Fruit fly (Drosophila melanogaster): Measurements from ENCODE around the gene S1P.
A peak's percentile ranks its signal among the peaks of the same experiment; 100 is the strongest.

The S1P gene

DNA sequence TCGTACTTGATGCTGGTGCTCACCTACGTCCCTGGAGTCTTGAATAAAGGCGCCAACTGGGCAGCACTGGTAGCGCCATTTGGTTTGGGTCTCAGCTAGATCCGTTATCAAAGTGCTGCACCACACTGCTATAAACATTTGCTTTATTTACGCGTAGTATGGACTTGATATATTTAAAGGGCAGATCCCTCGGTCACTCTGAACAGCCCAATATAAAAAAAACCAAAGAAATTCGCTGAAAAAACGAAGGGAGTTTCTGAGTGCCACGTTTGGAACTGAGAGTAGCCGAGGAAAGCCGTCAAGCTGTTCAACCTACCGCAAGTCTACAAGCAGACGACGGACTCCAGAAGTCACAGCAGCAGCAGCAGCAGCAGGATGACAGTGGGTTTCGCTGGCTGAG is 23.6 kb upstream of the S1P start, which contains the start of gene Atox1 (continued):
- TF ChIP-seq CG43689 (GFP tag; IDR thresholded peaks at IDR 0.05) (no peak), Sry-δ (GFP tag; optimal IDR thresholded peaks at IDR 0.05) (peak; percentile 54), her (GFP tag; optimal IDR thresholded peaks at IDR 0.05) (peak; percentile 30), dysf (GFP tag; IDR thresholded peaks at IDR 0.05) (peak; percentile 37; the same call in 1 of the 3 replicates), CG34422 (GFP tag; IDR thresholded peaks at IDR 0.05) (peak; percentile 62; the same call in 1 of the 3 replicates), CG6175 (GFP tag; IDR thresholded peaks at IDR 0.05) (0 out of 3 replicates have a peak, but pooled peaks have one; percentile 17), ttk (GFP tag; IDR thresholded peaks at IDR 0.05) (no peak), CG2199 (GFP tag; IDR thresholded peaks at IDR 0.05) (peak; percentile 77), mirr (GFP tag; optimal IDR thresholded peaks at IDR 0.05) (peak; percentile 54), zfh2 (GFP tag; optimal IDR thresholded peaks at IDR 0.05) (no peak), Opbp (GFP tag; IDR thresholded peaks at IDR 0.05; ENCODE audit: partially characterized antibody) (peak; percentile 55; the same call in 1 of the 3 replicates), Trl (optimal IDR thresholded peaks at IDR 0.05) (no peak), Trl (GFP tag; optimal IDR thresholded peaks at IDR 0.05) (peak; percentile 32), CG17829 (tag; optimal IDR thresholded peaks at IDR 0.05) (peak; percentile 27), CG14860 (GFP tag; IDR thresholded peaks at IDR 0.05; ENCODE audit: partially characterized antibody) (no peak), Ets97D (GFP tag; optimal IDR thresholded peaks at IDR 0.05) (peak; percentile 96), CG9817 (tag; optimal IDR thresholded peaks at IDR 0.05) (peak; percentile 63), CG12104 (GFP tag; optimal IDR thresholded peaks at IDR 0.05) (peak; percentile 3), CG17802 (tag; optimal IDR thresholded peaks at IDR 0.05) (no peak), sens-2 (GFP tag; IDR thresholded peaks at IDR 0.05) (no peak), Oli (tag; optimal IDR thresholded peaks at IDR 0.05) (no peak), da (GFP tag; optimal IDR thresholded peaks at IDR 0.05) (peak; percentile 21), Antp (GFP tag; optimal IDR thresholded peaks at IDR 0.05) (peak; percentile 19), ac (GFP tag; optimal IDR thresholded peaks at IDR 0.05) (no peak), CG9609 (GFP tag; optimal IDR thresholded peaks at IDR 0.05) (peak; percentile 7), HLH4C (GFP tag; IDR thresholded peaks at IDR 0.05; ENCODE audit: partially characterized antibody) (no peak), CG31365 (tag; optimal IDR thresholded peaks at IDR 0.05) (peak; percentile 29)

DNA sequence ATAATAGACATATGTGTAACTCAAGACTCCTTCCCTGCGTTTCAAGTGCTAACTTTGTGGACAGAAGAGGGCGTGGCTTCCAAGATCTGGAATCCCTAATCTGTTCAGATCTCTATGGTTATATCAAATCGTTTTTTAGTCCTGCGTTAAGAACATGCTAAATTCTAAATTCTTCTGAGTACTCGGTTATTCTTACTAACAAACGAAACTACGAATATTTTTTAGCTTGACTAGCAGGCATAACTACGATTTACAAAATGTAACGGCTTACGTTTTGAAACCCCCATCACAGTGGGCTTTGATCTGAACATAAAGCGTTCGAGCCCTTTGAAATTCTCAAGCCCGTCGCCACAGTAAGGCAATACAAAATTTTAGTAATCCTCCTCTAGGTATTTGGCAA is 21.9 kb upstream of the S1P start, which contains the start of gene CG32445:
Gene CG32445 (plus strand): TSS at position 301 of the 400 bp plus-strand sequence.
- TF ChIP-seq fd96Cb (tag; optimal IDR thresholded peaks at IDR 0.05) (no peak), ato (GFP tag; IDR thresholded peaks at IDR 0.05; ENCODE audit: partially characterized antibody) (no peak), CG12744 (GFP tag; optimal IDR thresholded peaks at IDR 0.05) (no peak), gem (tag; optimal IDR thresholded peaks at IDR 0.05) (no peak), CG17359 (tag; optimal IDR thresholded peaks at IDR 0.05) (no peak), ken (GFP tag; IDR thresholded peaks at IDR 0.05) (no peak), CG7271 (tag; optimal IDR thresholded peaks at IDR 0.05) (no peak), CG7556 (GFP tag; optimal IDR thresholded peaks at IDR 0.05) (no peak), D19A (tag; optimal IDR thresholded peaks at IDR 0.05) (no peak), sna (GFP tag; IDR thresholded peaks at IDR 0.05; ENCODE audit: partially characterized antibody) (no peak)

DNA sequence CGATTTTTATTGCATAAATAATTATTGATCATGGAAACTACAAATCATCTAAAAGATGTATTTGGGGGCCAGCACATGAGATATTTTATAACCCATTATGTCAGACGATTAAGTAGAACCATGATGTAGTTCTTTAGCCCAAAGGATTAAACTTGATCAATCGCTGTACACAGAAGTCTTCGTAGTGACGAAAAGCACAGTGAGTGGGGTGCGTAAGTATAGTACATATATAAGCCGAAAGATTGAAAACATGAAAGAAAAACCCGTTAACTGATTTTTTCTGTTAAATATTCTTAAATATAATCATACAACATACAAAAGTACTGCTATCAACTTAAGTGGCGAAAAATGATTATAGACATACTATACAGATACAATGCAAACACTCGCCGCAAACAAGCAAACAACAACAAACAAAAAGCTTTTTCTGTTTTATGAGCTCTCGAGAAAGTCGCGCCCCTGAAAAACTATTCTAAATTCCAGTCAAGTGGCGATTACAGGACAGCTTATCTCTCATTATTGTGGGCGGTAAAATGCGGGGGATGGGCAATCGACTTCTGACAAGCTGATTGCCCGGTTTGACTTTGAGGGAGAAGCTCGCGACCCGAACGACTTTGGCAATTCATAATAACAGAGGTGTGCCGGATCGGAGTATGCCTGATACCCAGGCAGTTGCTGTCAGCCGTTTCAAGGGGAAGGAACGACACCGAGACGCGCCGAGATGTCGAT is 19.3 kb upstream of the S1P start, which contains the start of gene CG32444:
Gene CG32444 (plus strand): TSS at position 683 of the 729 bp plus-strand sequence.
- TF ChIP-seq CG3281 (GFP tag; optimal IDR thresholded peaks at IDR 0.05) (no peak), vnd (GFP tag; IDR thresholded peaks at IDR 0.05; ENCODE audit: partially characterized antibody) (0 out of 3 replicates have a peak, but pooled peaks have one; percentile 12), mirr (GFP tag; optimal IDR thresholded peaks at IDR 0.05) (peak; percentile 21), sd (tag; optimal IDR thresholded peaks at IDR 0.05) (peak; percentile 87), CG34376 (GFP tag; optimal IDR thresholded peaks at IDR 0.05) (peak; percentile 78), Hand (GFP tag; optimal IDR thresholded peaks at IDR 0.05) (no peak), Meics (GFP tag; optimal IDR thresholded peaks at IDR 0.05) (peak; percentile 61), sens (GFP tag) (peak; percentile 63), sob (GFP tag; IDR thresholded peaks at IDR 0.05) (no peak), gcm (GFP tag; optimal IDR thresholded peaks at IDR 0.05) (no peak), Pdp1 (GFP tag; optimal IDR thresholded peaks at IDR 0.05) (no peak), ERR (GFP tag; optimal IDR thresholded peaks at IDR 0.05) (peak; percentile 74), CG9437 (GFP tag; optimal IDR thresholded peaks at IDR 0.05) (no peak)
